Fruit fly (Drosophila melanogaster) whole organism, wandering third instar larva: ENCODE data around the gene CG17328.
A peak's percentile ranks its signal among the peaks of the same experiment; 100 is the strongest.

Experiments used
- Abd-B ChIP-seq: fragments of >200 bp; optimal IDR thresholded peaks from 2 replicates; lab custom pipeline; 2017; ENCODE audit warnings: missing biosample characterization, missing genetic modification characterization
- CG32264 ChIP-seq: fragments of 200-800 bp; sonication (Bioruptor generic); optimal IDR thresholded peaks from 2 replicates; lab custom pipeline; 2016; ENCODE audit warnings: missing biosample characterization, missing genetic modification characterization
- CG9705 ChIP-seq: fragments of 200-800 bp; sonication (Bioruptor generic); optimal IDR thresholded peaks from 2 replicates; lab custom pipeline; 2018; ENCODE audit warnings: missing biosample characterization, mild to moderate bottlenecking, missing genetic modification characterization
- CrebA ChIP-seq: fragments of 200-800 bp; sonication (Bioruptor generic); optimal IDR thresholded peaks from 2 replicates; lab custom pipeline; 2016; ENCODE audit warnings: missing biosample characterization, mild to moderate bottlenecking, missing genetic modification characterization, borderline replicate concordance
- Dfd ChIP-seq: fragments of >200 bp; optimal IDR thresholded peaks from 2 replicates; lab custom pipeline; 2017; ENCODE audit warnings: missing biosample characterization, missing genetic modification characterization
- Dif ChIP-seq: fragments of 200-275, 200-300 bp; sonication (Bioruptor generic); optimal IDR thresholded peaks from 2 replicates; lab custom pipeline; 2018; ENCODE audit warnings: missing biosample characterization, missing genetic modification characterization; ENCODE audit not compliant: partially characterized antibody
- GATAd ChIP-seq: sonication (Bioruptor generic); optimal IDR thresholded peaks from 2 replicates; lab custom pipeline; 2016; ENCODE audit warnings: missing biosample characterization, missing genetic modification characterization
- HLH106 ChIP-seq: fragments of 200-800 bp; optimal IDR thresholded peaks from 3 replicates; lab custom pipeline; 2019; ENCODE audit warnings: missing biosample characterization, mild to moderate bottlenecking, missing genetic modification characterization, moderate library complexity
- Hnf4 ChIP-seq: fragments of 200-800 bp; sonication (Bioruptor generic); optimal IDR thresholded peaks from 2 replicates; lab custom pipeline; 2016; ENCODE audit warnings: missing biosample characterization, mild to moderate bottlenecking, missing genetic modification characterization
- Hr78 ChIP-seq: fragments of >200 bp; optimal IDR thresholded peaks from 2 replicates; lab custom pipeline; 2017; ENCODE audit warnings: missing biosample characterization, missing genetic modification characterization
- Hr83 ChIP-seq: fragments of 200-300 bp; sonication (Bioruptor generic); optimal IDR thresholded peaks from 2 replicates; lab custom pipeline; 2016; ENCODE audit warnings: missing biosample characterization, mild to moderate bottlenecking, missing genetic modification characterization, moderate library complexity; ENCODE audit not compliant: poor library complexity, severe bottlenecking
- Jra ChIP-seq: sonication (Bioruptor generic); optimal IDR thresholded peaks from 2 replicates; lab custom pipeline; 2016; ENCODE audit warnings: missing biosample characterization, missing genetic modification characterization
- Mio ChIP-seq: sonication (Bioruptor generic); optimal IDR thresholded peaks from 2 replicates; lab custom pipeline; 2016; ENCODE audit warnings: missing biosample characterization, missing genetic modification characterization
- Myc ChIP-seq: fragments of >200 bp; optimal IDR thresholded peaks from 2 replicates; lab custom pipeline; 2017
- N ChIP-seq: fragments of >200 bp; optimal IDR thresholded peaks from 2 replicates; lab custom pipeline; 2018; ENCODE audit warnings: missing biosample characterization, missing external identifiers, missing genetic modification characterization
- OdsH ChIP-seq: fragments of 200-800 bp; sonication (Bioruptor generic); optimal IDR thresholded peaks from 2 replicates; lab custom pipeline; 2016; ENCODE audit warnings: missing biosample characterization, mild to moderate bottlenecking, missing genetic modification characterization
- Rel ChIP-seq, 2 experiments: fragments of 200-800 bp; sonication (Bioruptor generic) in 1 of 2; optimal IDR thresholded peaks; 2 replicates in 1 of 2; 3 replicates in 1 of 2; lab custom pipeline; 2016 to 2019; ENCODE audit warnings: mild to moderate bottlenecking in 2 of 2, missing biosample characterization in 2 of 2, missing genetic modification characterization in 2 of 2, moderate library complexity in 1 of 2
- Sp1 ChIP-seq: fragments of 200-800 bp; sonication (Bioruptor generic); optimal IDR thresholded peaks from 3 replicates; lab custom pipeline; 2019; ENCODE audit warnings: missing biosample characterization, mild to moderate bottlenecking, missing genetic modification characterization, moderate library complexity
- Vsx2 ChIP-seq: fragments of 200-300, 225-300 bp; sonication (Bioruptor generic); optimal IDR thresholded peaks from 2 replicates; lab custom pipeline; 2018; ENCODE audit warnings: missing biosample characterization, missing genetic modification characterization; ENCODE audit not compliant: partially characterized antibody
- br ChIP-seq: fragments of 200-800 bp; sonication (Bioruptor generic); optimal IDR thresholded peaks from 2 replicates; lab custom pipeline; 2016; ENCODE audit warnings: missing biosample characterization, missing genetic modification characterization
- brk ChIP-seq: fragments of 200-800 bp; sonication (Bioruptor generic); optimal IDR thresholded peaks from 2 replicates; lab custom pipeline; 2016; ENCODE audit warnings: missing biosample characterization, mild to moderate bottlenecking, missing genetic modification characterization
- dl ChIP-seq, 2 experiments: fragments of 175-275, 200-275 bp in 1 of 2; fragments of 200-275 bp in 1 of 2; sonication (Bioruptor generic); optimal IDR thresholded peaks; lab custom pipeline; 2018; ENCODE audit warnings: mild to moderate bottlenecking in 2 of 2, missing biosample characterization in 2 of 2, missing genetic modification characterization in 2 of 2, moderate library complexity in 2 of 2; ENCODE audit not compliant: partially characterized antibody in 2 of 2, insufficient read depth in 1 of 2
- dmrt93B ChIP-seq: fragments of 200-800 bp; sonication (Bioruptor generic); optimal IDR thresholded peaks from 2 replicates; lab custom pipeline; 2018; ENCODE audit warnings: missing biosample characterization, mild to moderate bottlenecking, missing genetic modification characterization
- dsf ChIP-seq: sonication (Bioruptor generic); optimal IDR thresholded peaks from 2 replicates; lab custom pipeline; 2016; ENCODE audit warnings: missing biosample characterization, missing genetic modification characterization, borderline replicate concordance
- ey ChIP-seq: fragments of 200-800 bp; sonication (Bioruptor generic); optimal IDR thresholded peaks from 2 replicates; lab custom pipeline; 2016; ENCODE audit warnings: missing biosample characterization, missing genetic modification characterization
- foxo ChIP-seq, 2 experiments: fragments of 200-800 bp; sonication (Bioruptor generic); optimal IDR thresholded peaks; 2 replicates in 1 of 2; 3 replicates in 1 of 2; lab custom pipeline; 2016 to 2017; ENCODE audit warnings: missing biosample characterization in 2 of 2, missing genetic modification characterization in 2 of 2
- fru ChIP-seq: fragments of 200-800 bp; sonication (Bioruptor generic); optimal IDR thresholded peaks from 3 replicates; lab custom pipeline; 2016; ENCODE audit warnings: missing biosample characterization, mild to moderate bottlenecking, missing genetic modification characterization
- h ChIP-seq: fragments of 200-800 bp; sonication (Bioruptor generic); optimal IDR thresholded peaks from 3 replicates; lab custom pipeline; 2016; ENCODE audit warnings: missing biosample characterization, mild to moderate bottlenecking, missing genetic modification characterization
- jim ChIP-seq: fragments of 175-275, 200-325 bp; sonication (Bioruptor generic); optimal IDR thresholded peaks from 2 replicates; lab custom pipeline; 2016; ENCODE audit warnings: missing biosample characterization, mild to moderate bottlenecking, missing genetic modification characterization
- lola ChIP-seq: fragments of >200 bp; optimal IDR thresholded peaks from 2 replicates; lab custom pipeline; 2017; ENCODE audit warnings: missing biosample characterization, missing genetic modification characterization
- pan ChIP-seq: fragments of >200 bp; optimal IDR thresholded peaks from 2 replicates; lab custom pipeline; 2017
- psq ChIP-seq: fragments of 200-800 bp; sonication (Bioruptor generic); optimal IDR thresholded peaks from 3 replicates; lab custom pipeline; 2017; ENCODE audit warnings: missing biosample characterization, mild to moderate bottlenecking, missing genetic modification characterization, moderate library complexity
- rgr ChIP-seq: fragments of 200-800 bp; sonication (Bioruptor generic); optimal IDR thresholded peaks from 3 replicates; lab custom pipeline; 2016; ENCODE audit warnings: missing biosample characterization, mild to moderate bottlenecking, missing genetic modification characterization
- sage ChIP-seq: fragments of 200-800 bp; sonication (Bioruptor generic); optimal IDR thresholded peaks from 2 replicates; lab custom pipeline; 2016; ENCODE audit warnings: missing biosample characterization, mild to moderate bottlenecking, missing genetic modification characterization
- sv ChIP-seq: fragments of 200-800 bp; sonication (Bioruptor generic); optimal IDR thresholded peaks from 3 replicates; lab custom pipeline; 2016; ENCODE audit warnings: missing biosample characterization, missing genetic modification characterization
- tai ChIP-seq: sonication (Bioruptor generic); optimal IDR thresholded peaks from 2 replicates; lab custom pipeline; 2016; ENCODE audit warnings: missing biosample characterization, missing genetic modification characterization
- usp ChIP-seq: fragments of >200 bp; optimal IDR thresholded peaks from 2 replicates; lab custom pipeline; 2017; ENCODE audit warnings: missing biosample characterization, missing genetic modification characterization
- woc ChIP-seq: sonication (Bioruptor generic); optimal IDR thresholded peaks from 2 replicates; lab custom pipeline; 2016; ENCODE audit warnings: missing biosample characterization, mild to moderate bottlenecking, missing genetic modification characterization

The CG17328 gene

DNA sequence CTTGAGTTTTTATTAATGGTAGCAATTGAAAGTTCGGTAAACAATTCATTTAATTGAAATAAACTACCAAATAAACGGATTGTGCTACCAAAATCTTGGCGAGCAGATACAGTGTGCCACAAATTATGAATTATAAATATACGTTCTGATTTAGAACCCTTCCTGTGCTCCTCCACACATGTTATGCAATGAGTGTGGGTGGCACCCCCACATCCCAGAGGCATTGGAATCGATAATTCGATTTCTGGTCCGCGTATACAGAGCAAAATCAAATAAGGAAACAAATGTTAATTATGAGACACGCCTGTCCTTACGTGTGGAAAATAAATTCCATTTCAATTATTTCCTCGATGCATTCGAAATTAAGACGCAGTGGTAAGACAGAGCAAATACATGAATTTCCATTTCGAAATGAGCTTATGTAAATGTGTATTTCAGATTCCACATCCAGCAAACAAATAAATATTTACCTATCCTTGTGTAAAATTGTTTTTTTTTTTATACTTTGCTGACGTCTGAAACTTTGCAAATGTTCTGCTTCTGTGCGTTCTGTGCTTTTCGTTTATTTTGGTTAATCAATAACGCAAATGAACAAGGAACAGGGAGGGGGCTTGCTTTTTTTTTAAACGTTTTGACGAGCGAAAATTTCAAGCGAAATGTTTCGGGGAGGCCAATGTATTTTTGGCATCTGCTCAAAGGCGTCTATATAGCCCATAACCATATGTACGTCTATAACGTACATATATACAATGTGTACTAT, 22.3 kb downstream of the CG17328 start:
- TF ChIP-seq rgr (peak; percentile 36), fru (no peak), HLH106 (tag; lab: Kevin White, UChicago) (no peak), tai (peak; percentile 23), sv (no peak), Rel (GFP tag; optimal IDR thresholded peaks at IDR 0.05; lab: Kevin White, UChicago) (no peak), Rel (tag; optimal IDR thresholded peaks at IDR 0.05; lab: Kevin White, UChicago) (peak; percentile 10), CG9705 (no peak), psq (no peak), Sp1 (no peak), br (GFP tag; lab: Kevin White, UChicago) (peak; percentile 17)

DNA sequence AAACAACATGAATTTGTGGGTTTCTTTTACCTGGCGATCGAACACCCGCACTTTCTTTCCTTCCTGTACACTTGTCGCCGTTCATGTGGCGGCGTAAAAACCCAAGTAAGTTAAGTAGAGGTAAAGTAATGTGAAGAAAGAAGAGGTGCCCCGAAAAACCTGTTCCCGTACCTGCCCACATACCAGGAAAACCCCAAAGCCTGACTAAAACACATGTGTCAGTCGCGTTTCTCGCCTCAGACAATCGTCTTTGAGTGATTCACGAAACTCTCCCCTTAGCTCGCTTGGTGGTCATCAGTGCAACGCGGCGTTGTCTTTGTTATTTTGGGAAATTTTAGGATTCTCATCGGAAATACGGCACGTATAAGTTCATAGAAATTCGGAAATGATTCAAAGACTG, 23.8 kb downstream of the CG17328 start:
- no peak for TF ChIP-seq GATAd (GFP tag; lab: Kevin White, UChicago)
- peak; percentile 48 for TF ChIP-seq fru
- no peak for TF ChIP-seq brk
- TF ChIP-seq woc (GFP tag; lab: Kevin White, UChicago), result no peak
- TF ChIP-seq psq, result no peak

DNA sequence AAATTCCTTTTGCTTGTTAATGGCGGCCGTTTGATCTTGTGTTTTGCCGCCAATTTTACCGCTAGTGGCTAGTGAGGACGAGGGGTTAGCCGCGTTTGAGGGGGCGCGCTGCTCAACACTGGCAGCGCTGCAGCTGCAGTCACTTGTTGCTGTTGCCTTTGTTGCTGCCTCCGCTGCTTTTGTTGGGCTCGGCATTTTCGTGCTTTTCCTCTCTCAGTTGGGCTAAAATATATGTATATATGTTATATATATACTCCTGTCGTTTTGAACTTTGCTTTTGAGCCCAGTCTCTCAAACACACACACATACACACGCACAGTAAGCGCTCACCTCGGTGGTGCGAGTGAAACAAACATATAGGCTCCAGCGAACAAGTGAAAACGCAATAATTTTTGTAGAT, 25.1 kb downstream of the CG17328 start:
- TF ChIP-seq pan (no peak), brk (peak; percentile 7), Hnf4 (GFP tag; lab: Kevin White, UChicago) (peak; percentile 20), CG9705 (no peak), fru (no peak), Rel (GFP tag; optimal IDR thresholded peaks at IDR 0.05; lab: Kevin White, UChicago) (no peak), Rel (tag; optimal IDR thresholded peaks at IDR 0.05; lab: Kevin White, UChicago) (peak; percentile 60), dsf (GFP tag; lab: Kevin White, UChicago) (no peak), dmrt93B (GFP tag; lab: Kevin White, UChicago) (no peak), Hr78 (GFP tag; lab: Kevin White, UChicago) (no peak), CrebA (GFP tag; lab: Kevin White, UChicago) (no peak), Dif (GFP tag; lab: Kevin White, UChicago) (no peak), Abd-B (GFP tag; lab: Kevin White, UChicago) (no peak), ey (GFP tag; lab: Kevin White, UChicago) (no peak), jim (GFP tag; lab: Kevin White, UChicago) (no peak), psq (no peak), GATAd (GFP tag; lab: Kevin White, UChicago) (no peak), foxo (GFP tag; optimal IDR thresholded peaks at IDR 0.05; lab: Kevin White, UChicago) (no peak), usp (no peak), Jra (GFP tag; lab: Kevin White, UChicago) (no peak), Myc (lab: Kevin White, UChicago) (no peak), Dfd (GFP tag; lab: Kevin White, UChicago) (no peak), sage (GFP tag; lab: Kevin White, UChicago) (peak; percentile 74), Sp1 (no peak), Hr83 (GFP tag; lab: Kevin White, UChicago) (no peak), N (no peak), lola (GFP tag; lab: Kevin White, UChicago) (no peak), woc (GFP tag; lab: Kevin White, UChicago) (no peak), CG32264 (GFP tag; lab: Kevin White, UChicago) (no peak), br (GFP tag; lab: Kevin White, UChicago) (no peak), HLH106 (tag; lab: Kevin White, UChicago) (no peak), tai (no peak), rgr (peak; percentile 28), Vsx2 (GFP tag; lab: Kevin White, UChicago) (no peak), sv (no peak), Mio (GFP tag; lab: Kevin White, UChicago) (no peak), dl (GFP tag; optimal IDR thresholded peaks at IDR 0.05; lab: Kevin White, UChicago; ENCODE audit: insufficient read depth in 1 of 2, partially characterized antibody in 2 of 2) (no peak), OdsH (no peak), h (GFP tag; lab: Kevin White, UChicago) (no peak)
